Worm (Caenorhabditis elegans): ENCODE results near the gene F38A1.15.

Gene F38A1.15

DNA sequence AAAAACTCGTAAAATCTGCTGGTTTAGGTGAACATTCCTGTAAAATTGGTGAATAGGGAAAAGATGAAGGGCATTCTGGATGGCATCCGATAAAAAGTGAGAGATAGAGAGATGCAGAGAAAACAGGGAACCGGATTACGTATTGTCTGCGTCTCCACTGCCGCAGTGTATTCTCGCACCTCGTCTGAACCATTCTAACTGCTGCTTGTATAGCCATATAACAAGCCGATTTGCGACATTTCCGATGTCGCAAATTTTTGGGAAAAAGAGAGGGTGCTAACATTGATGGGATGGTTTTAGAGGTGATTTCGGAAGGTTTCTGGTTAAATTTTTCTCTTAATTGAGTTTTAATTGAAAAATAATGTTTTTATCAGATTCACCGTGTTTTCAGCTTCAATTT, 22.0 kb downstream of the F38A1.15 start, which contains the start of gene W09G12.10:
TSS of gene W09G12.10 (minus strand) at position 121 of the 400 bp plus-strand sequence.
- TF ChIP-seq zip-5 (tag; optimal IDR thresholded peaks at IDR 0.05), result no peak
- no peak for TF ChIP-seq fkh-6 (tag; optimal IDR thresholded peaks at IDR 0.05)
- TF ChIP-seq ref-2 (tag; optimal IDR thresholded peaks at IDR 0.05), result no peak
- no peak for TF ChIP-seq pag-3 (tag; optimal IDR thresholded peaks at IDR 0.05; ENCODE audit: borderline replicate concordance)
- TF ChIP-seq nhr-232 (tag; optimal IDR thresholded peaks at IDR 0.05), result no peak
- no peak for TF ChIP-seq mec-3 (tag; optimal IDR thresholded peaks at IDR 0.05; ENCODE audit: borderline replicate concordance)
- TF ChIP-seq odd-2 (tag; optimal IDR thresholded peaks at IDR 0.05), result no peak

DNA sequence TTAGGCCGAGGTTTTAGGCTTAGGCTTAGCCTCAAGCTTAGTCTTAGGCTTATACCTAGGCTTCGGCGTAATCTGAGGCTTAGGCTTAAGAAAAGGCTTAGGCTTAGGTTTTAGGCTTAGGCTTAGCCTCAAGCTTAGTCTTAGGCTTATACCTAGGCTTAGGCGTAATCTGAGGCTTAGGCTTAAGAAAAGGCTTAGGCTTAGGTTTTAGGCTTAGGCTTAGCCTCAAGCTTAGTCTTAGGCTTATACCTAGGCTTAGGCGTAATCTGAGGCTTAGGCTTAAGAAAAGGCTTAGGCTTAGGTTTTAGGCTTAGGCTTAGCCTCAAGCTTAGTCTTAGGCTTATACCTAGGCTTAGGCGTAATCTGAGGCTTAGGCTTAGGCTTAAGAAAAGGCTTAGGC, 25.9 kb downstream of the F38A1.15 start:
- peak; percentile 57 for TF ChIP-seq dve-1 (tag; optimal IDR thresholded peaks at IDR 0.05)

DNA sequence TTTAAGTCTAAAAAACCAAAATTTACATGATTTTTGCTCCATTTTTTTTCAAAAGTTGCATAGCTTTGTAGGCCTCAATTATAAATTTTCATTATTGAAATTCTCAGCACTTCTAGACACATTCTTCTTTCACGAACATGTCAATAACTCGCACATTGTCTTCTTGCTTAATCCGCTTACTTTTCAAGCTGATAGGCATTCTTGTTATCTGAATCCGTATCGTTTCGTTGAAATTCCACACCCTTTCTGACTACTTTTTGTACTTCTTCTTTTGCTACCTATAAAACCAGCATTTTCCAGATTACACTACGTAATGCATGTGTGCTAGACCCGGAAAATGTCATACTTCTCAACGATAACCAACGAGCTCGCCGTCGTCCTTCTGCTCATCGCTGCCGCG, 26.9 kb downstream of the F38A1.15 start, which contains the start of gene W09G12.9:
TSS of gene W09G12.9 (plus strand) at position 301 of the 400 bp plus-strand sequence.
- TF ChIP-seq tbx-7 (tag; optimal IDR thresholded peaks at IDR 0.05) (no peak), ahr-1 (tag; optimal IDR thresholded peaks at IDR 0.05) (no peak), fax-1 (tag; optimal IDR thresholded peaks at IDR 0.05) (no peak), ceh-9 (tag; optimal IDR thresholded peaks at IDR 0.05) (no peak), sox-2 (GFP tag; IDR thresholded peaks at IDR 0.05) (no peak), ceh-14 (tag; optimal IDR thresholded peaks at IDR 0.05) (no peak), ceh-6 (GFP tag; optimal IDR thresholded peaks at IDR 0.05) (no peak), pha-2 (tag; optimal IDR thresholded peaks at IDR 0.05) (no peak), ceh-30 (tag; optimal IDR thresholded peaks at IDR 0.05) (no peak), pag-3 (tag; optimal IDR thresholded peaks at IDR 0.05; ENCODE audit: borderline replicate concordance) (no peak), odd-2 (tag; optimal IDR thresholded peaks at IDR 0.05) (no peak), tbx-2 (tag; optimal IDR thresholded peaks at IDR 0.05) (no peak)

DNA sequence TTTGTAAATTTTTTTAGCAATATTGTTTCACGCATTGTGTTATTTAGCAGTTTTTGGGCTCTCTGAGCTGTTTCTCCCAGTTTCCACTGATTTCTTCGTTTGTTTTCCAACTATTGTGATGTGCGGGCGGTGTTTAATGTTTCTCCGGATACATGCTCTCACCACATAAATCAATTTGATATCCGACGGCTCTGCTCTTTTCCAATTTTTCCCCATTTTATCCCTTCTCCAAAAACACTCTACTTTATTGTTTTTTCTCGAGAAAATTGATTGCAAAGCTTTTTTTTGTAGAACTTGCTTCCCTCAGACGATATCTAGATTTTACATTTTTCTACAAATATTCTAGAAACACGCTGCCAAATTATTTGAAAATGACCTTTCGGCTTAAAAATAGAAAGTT, 27.7 kb downstream of the F38A1.15 start:
- no peak for TF ChIP-seq ceh-6 (GFP tag; optimal IDR thresholded peaks at IDR 0.05)
- TF ChIP-seq ahr-1 (tag; optimal IDR thresholded peaks at IDR 0.05), result no peak
- TF ChIP-seq ceh-30 (tag; optimal IDR thresholded peaks at IDR 0.05), result no peak
- no peak for TF ChIP-seq nfya-1 (tag; optimal IDR thresholded peaks at IDR 0.05)
- no peak for TF ChIP-seq ceh-48 (tag; optimal IDR thresholded peaks at IDR 0.05)
- no peak for TF ChIP-seq unc-55 (GFP tag; optimal IDR thresholded peaks at IDR 0.05)
- no peak for TF ChIP-seq syd-9 (tag; optimal IDR thresholded peaks at IDR 0.05)
- TF ChIP-seq pros-1 (tag; optimal IDR thresholded peaks at IDR 0.05), result no peak
- no peak for TF ChIP-seq ref-2 (tag; optimal IDR thresholded peaks at IDR 0.05)
- no peak for TF ChIP-seq hlh-15 (tag; optimal IDR thresholded peaks at IDR 0.05)
- TF ChIP-seq hlh-13 (GFP tag; optimal IDR thresholded peaks at IDR 0.05), result no peak
- no peak for TF ChIP-seq ceh-45 (GFP tag; IDR thresholded peaks at IDR 0.05)
- no peak for TF ChIP-seq hlh-30 (tag; optimal IDR thresholded peaks at IDR 0.05; ENCODE audit: insufficient read depth)
- TF ChIP-seq ceh-24 (tag; optimal IDR thresholded peaks at IDR 0.05), result no peak
- no peak for TF ChIP-seq fkh-10 (GFP tag; optimal IDR thresholded peaks at IDR 0.05)
- no peak for TF ChIP-seq pag-3 (tag; optimal IDR thresholded peaks at IDR 0.05; ENCODE audit: borderline replicate concordance)
- no peak for TF ChIP-seq Y22D7AL.16 (tag; optimal IDR thresholded peaks at IDR 0.05)
- TF ChIP-seq nhr-232 (tag; optimal IDR thresholded peaks at IDR 0.05), result no peak

DNA sequence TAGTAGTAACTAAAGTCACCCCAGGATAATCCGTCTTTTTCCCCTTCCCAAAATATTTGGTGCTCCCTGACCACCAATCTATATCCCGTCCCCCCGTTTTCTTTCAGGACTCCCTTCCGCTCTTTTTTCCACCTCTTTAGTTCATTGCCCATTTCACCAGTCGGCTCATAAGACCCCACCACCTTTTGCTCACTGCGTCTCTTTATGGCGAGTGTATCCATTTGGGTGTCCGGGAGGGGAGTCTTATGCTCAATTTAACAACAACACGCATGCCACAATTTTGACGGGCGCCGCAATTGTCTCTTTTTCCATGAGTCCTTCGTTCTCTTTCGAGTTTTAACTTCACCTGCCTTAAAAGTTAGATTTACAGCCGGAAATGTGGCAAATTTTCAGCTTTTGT, 30.0 kb downstream of the F38A1.15 start:
- TF ChIP-seq ceh-14 (tag; optimal IDR thresholded peaks at IDR 0.05) (peak; percentile 21), unc-86 (tag; optimal IDR thresholded peaks at IDR 0.05) (no peak), tbx-7 (tag; optimal IDR thresholded peaks at IDR 0.05) (no peak), sox-4 (tag; optimal IDR thresholded peaks at IDR 0.05) (no peak), ceh-18 (tag; optimal IDR thresholded peaks at IDR 0.05) (peak; percentile 28), unc-42 (tag; optimal IDR thresholded peaks at IDR 0.05) (peak; percentile 48), ceh-30 (tag; optimal IDR thresholded peaks at IDR 0.05) (no peak), ceh-34 (tag; optimal IDR thresholded peaks at IDR 0.05) (no peak), odd-2 (tag; optimal IDR thresholded peaks at IDR 0.05) (no peak), tbx-2 (tag; optimal IDR thresholded peaks at IDR 0.05) (peak; percentile 54), ahr-1 (tag; optimal IDR thresholded peaks at IDR 0.05) (no peak), ceh-31 (tag; optimal IDR thresholded peaks at IDR 0.05) (peak; percentile 82), hlh-30 (tag; optimal IDR thresholded peaks at IDR 0.05; ENCODE audit: insufficient read depth) (peak; percentile 34)
